Fruit fly (Drosophila melanogaster): ENCODE data around the gene CG15814.
"Not testable (repeated sequence)": the region's sequence is repeated elsewhere in the genome, so short reads cannot be mapped to it uniquely, and the experiment has no call there.

Gene CG15814

dm6 chrX:17850179-17850578 lies at the start of gene CG15814, which contains the start of gene Spt7:
Gene CG15814 (minus strand): TSS chrX:17850342.
Gene Spt7 (plus strand): TSS chrX:17850460.
- TF ChIP-seq CG8478 (optimal IDR thresholded peaks at IDR 0.05) (no peak), CTCF (optimal IDR thresholded peaks at IDR 0.05) (peak; percentile 33 to 47)

dm6 chrX:17899402-17899801 lies 49.3 kb upstream of the CG15814 start, which contains the start of gene Gss2:
Gene Gss2 (plus strand): TSS chrX:17899702.
- TF ChIP-seq CG8478, CTCF (optimal IDR thresholded peaks at IDR 0.05): not testable (repeated sequence)

- not testable (repeated sequence) for TF ChIP-seq CTCF, CG8478 (optimal IDR thresholded peaks at IDR 0.05)
These were observed 39.1 kb upstream of the CG15814 start, which contains the start of gene Gss1 for dm6 chrX:17889247-17889646. Gene Gss1 (plus strand): TSS chrX:17889547.

- TF ChIP-seq CG8478 (optimal IDR thresholded peaks at IDR 0.05) (no peak), CTCF (optimal IDR thresholded peaks at IDR 0.05) (no peak)
These were observed 37.7 kb upstream of the CG15814 start, which contains the start of gene CG6788 for dm6 chrX:17887877-17888276. Gene CG6788 (plus strand): TSS chrX:17888177.

dm6 chrX:17887208-17887627 lies 37.1 kb upstream of the CG15814 start, which contains the start of gene mnb:
Gene mnb (minus strand): TSS chrX:17887222.
- TF ChIP-seq CG8478 (optimal IDR thresholded peaks at IDR 0.05) (no peak), CTCF (optimal IDR thresholded peaks at IDR 0.05) (peak; percentile 24 to 58)

dm6 chrX:17886449-17887207 lies 36.5 kb upstream of the CG15814 start:
- TF ChIP-seq CG8478 (optimal IDR thresholded peaks at IDR 0.05) (no peak), CTCF (optimal IDR thresholded peaks at IDR 0.05) (no peak)

dm6 chrX:17886107-17886448 lies 35.9 kb upstream of the CG15814 start:
- TF ChIP-seq CG8478 (optimal IDR thresholded peaks at IDR 0.05) (no peak), CTCF (optimal IDR thresholded peaks at IDR 0.05) (no peak)

- TF ChIP-seq CG8478 (optimal IDR thresholded peaks at IDR 0.05), result no peak
- peak in 1 of 2 experiments; percentile 3 for TF ChIP-seq CTCF (optimal IDR thresholded peaks at IDR 0.05)
These were observed 35.2 kb upstream of the CG15814 start for dm6 chrX:17885295-17885694.

dm6 chrX:17884567-17884966 lies 34.4 kb upstream of the CG15814 start:
- TF ChIP-seq CG8478 (optimal IDR thresholded peaks at IDR 0.05), result no peak
- peak; percentile 84 to 87 for TF ChIP-seq CTCF (optimal IDR thresholded peaks at IDR 0.05)

dm6 chrX:17883418-17883817 lies 33.3 kb upstream of the CG15814 start, which contains the start of gene CG12985:
Gene CG12985 (plus strand): TSS chrX:17883718.
- TF ChIP-seq CTCF (optimal IDR thresholded peaks at IDR 0.05), result no peak
- no peak for TF ChIP-seq CG8478 (optimal IDR thresholded peaks at IDR 0.05)

dm6 chrX:17882769-17883168 lies 32.6 kb upstream of the CG15814 start:
- TF ChIP-seq CG8478 (optimal IDR thresholded peaks at IDR 0.05) (no peak), CTCF (optimal IDR thresholded peaks at IDR 0.05) (peak; percentile 74 to 76)

- TF ChIP-seq CTCF (optimal IDR thresholded peaks at IDR 0.05), result no peak
- no peak for TF ChIP-seq CG8478 (optimal IDR thresholded peaks at IDR 0.05)
These were observed 31.3 kb upstream of the CG15814 start for dm6 chrX:17881138-17882121.

- TF ChIP-seq CTCF (optimal IDR thresholded peaks at IDR 0.05), result no peak
- TF ChIP-seq CG8478 (optimal IDR thresholded peaks at IDR 0.05), result no peak
These were observed 30.2 kb upstream of the CG15814 start for dm6 chrX:17880269-17880889.

dm6 chrX:17879211-17879897 lies 29.2 kb upstream of the CG15814 start:
- no peak for TF ChIP-seq CTCF (optimal IDR thresholded peaks at IDR 0.05)
- TF ChIP-seq CG8478 (optimal IDR thresholded peaks at IDR 0.05), result no peak
